Worm (Caenorhabditis elegans) whole organism, late embryonic: Measurements from ENCODE around the gene F56F11.4.

ENCODE experiments used
- ama-1 ChIP-seq: fragments of 150-350 bp; optimal IDR thresholded peaks from 2 replicates; lab custom pipeline; 2014
- ceh-2 ChIP-seq: sonication (generic microtip); optimal IDR thresholded peaks from 2 replicates; lab custom pipeline; 2016; ENCODE audit warnings: missing genotype, missing genetic modification characterization, missing compliant biosample characterization
- ceh-9 ChIP-seq: sonication (generic microtip); optimal IDR thresholded peaks from 2 replicates; lab custom pipeline; 2016; ENCODE audit warnings: mild to moderate bottlenecking, missing genetic modification characterization, inconsistent platforms, missing compliant biosample characterization
- fkh-10 ChIP-seq: fragments of 150-350 bp; optimal IDR thresholded peaks from 2 replicates; lab custom pipeline; 2014; ENCODE audit warnings: missing biosample characterization, missing genetic modification reagents, missing genetic modification characterization
- gmeb-2 ChIP-seq: sonication (generic microtip); optimal IDR thresholded peaks from 2 replicates; lab custom pipeline; 2016; ENCODE audit warnings: missing genetic modification characterization, inconsistent platforms, missing compliant biosample characterization
- madf-2 ChIP-seq: sonication (generic microtip); optimal IDR thresholded peaks from 2 replicates; lab custom pipeline; 2017; ENCODE audit warnings: missing genetic modification characterization, missing compliant biosample characterization
- nhr-11 ChIP-seq: fragments of 150-350 bp; optimal IDR thresholded peaks from 2 replicates; lab custom pipeline; 2014; ENCODE audit warnings: missing biosample characterization, missing genetic modification characterization
- pag-3 ChIP-seq: sonication (generic microtip); optimal IDR thresholded peaks from 2 replicates; lab custom pipeline; 2016; ENCODE audit warnings: missing compliant biosample characterization, missing genetic modification characterization, borderline replicate concordance
- pros-1 ChIP-seq: fragments of 150-350 bp; optimal IDR thresholded peaks from 2 replicates; lab custom pipeline; 2014; ENCODE audit warnings: missing biosample characterization, missing genetic modification reagents, missing genetic modification characterization
- ref-2 ChIP-seq: sonication (generic microtip); optimal IDR thresholded peaks from 2 replicates; lab custom pipeline; 2016; ENCODE audit warnings: missing genetic modification characterization, missing compliant biosample characterization
- rnt-1 ChIP-seq: sonication (generic microtip); optimal IDR thresholded peaks from 2 replicates; lab custom pipeline; 2016; ENCODE audit warnings: missing genetic modification characterization, missing compliant biosample characterization
- unc-55 ChIP-seq: sonication (generic microtip); optimal IDR thresholded peaks from 2 replicates; lab custom pipeline; 2017; ENCODE audit warnings: missing biosample characterization, missing genetic modification reagents, missing genetic modification characterization

DNA sequence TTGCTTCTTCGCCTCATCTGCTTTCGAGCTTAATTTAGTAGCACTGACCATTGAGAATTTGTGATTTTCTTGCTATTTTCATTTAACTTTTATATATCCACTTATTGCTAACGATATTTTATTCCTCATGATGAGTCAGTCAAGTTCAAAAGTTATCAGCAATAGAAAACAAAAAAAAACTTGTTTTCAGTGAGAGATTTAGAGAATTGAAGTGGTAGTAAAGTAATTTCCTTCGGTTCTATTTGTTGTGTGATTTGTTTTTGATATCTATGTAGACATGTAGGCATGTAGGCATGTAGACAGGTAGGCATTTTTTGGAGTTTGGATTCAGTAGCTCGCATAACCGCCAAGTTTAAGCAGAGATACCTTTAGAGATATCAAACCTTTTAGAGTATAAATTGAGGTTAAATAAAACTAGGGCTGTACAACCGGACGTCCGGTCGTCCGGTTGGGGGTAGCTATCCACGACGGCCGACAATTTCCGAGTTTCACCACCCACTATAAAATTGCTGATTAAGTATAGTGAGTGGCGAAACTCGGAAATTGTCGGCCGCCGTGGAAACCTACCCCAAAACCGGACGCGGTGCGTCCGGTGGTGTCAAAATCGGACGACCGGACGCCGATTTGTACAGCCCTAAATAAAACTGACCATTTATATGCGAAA is 15.0 kb upstream of the F56F11.4 start, which contains the start of gene Y71H2AR.2:
- TF ChIP-seq ceh-9 (tag; lab: Kevin White, UChicago) (no peak), madf-2 (tag; lab: Kevin White, UChicago) (no peak), pag-3 (tag; lab: Kevin White, UChicago) (no peak), gmeb-2 (tag; lab: Kevin White, UChicago) (no peak), rnt-1 (tag; lab: Kevin White, UChicago) (no peak), fkh-10 (GFP tag; lab: Kevin White, UChicago) (no peak), unc-55 (GFP tag; lab: Kevin White, UChicago) (no peak), nhr-11 (no peak), pros-1 (tag; lab: Kevin White, UChicago) (no peak), ama-1 (lab: Kevin White, UChicago) (no peak), ref-2 (tag; lab: Kevin White, UChicago) (no peak), ceh-2 (no peak)
